Worm (Caenorhabditis elegans): ENCODE results near the gene F37A4.2.

DNA sequence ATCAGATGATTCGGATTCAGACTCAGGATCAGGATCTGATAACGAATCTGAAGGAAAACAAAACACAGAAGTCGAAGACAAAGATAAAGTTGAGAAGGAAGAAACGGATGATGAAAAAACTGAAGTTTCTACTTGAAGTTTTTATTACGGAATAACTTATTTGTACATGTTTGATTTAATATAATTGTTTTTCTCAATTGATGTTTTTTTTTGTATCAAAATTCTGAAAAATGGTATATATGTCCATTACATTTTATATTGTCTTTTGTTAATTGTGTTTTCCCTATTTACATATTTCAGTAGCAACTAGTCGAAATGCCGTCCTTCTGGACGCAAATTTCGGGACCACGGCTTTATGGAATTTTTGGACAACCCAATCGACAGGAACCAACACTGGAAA lies 835 bp downstream of the F37A4.2 start, which contains the start of gene F37A4.1:
- TF ChIP-seq nhr-28 (tag; optimal IDR thresholded peaks at IDR 0.05) (no peak), unc-39 (tag; optimal IDR thresholded peaks at IDR 0.05) (no peak), ceh-82 (tag; optimal IDR thresholded peaks at IDR 0.05) (no peak), D1046.2 (GFP tag; IDR thresholded peaks at IDR 0.05) (no peak), saeg-2 (GFP tag; IDR thresholded peaks at IDR 0.05) (no peak), tag-97 (GFP tag; IDR thresholded peaks at IDR 0.05) (no peak), pha-4 (GFP tag; IDR thresholded peaks at IDR 0.05) (no peak), pha-4 (tag; optimal IDR thresholded peaks at IDR 0.05) (no peak)

All from whole organism, L4 larva.